Fruit fly (Drosophila melanogaster) whole organism: ENCODE results near the gene CG32640.

Source experiments
- CG8478 ChIP-seq: fragments of >200 bp; optimal IDR thresholded peaks from 2 replicates; lab custom pipeline; 2018; ENCODE audit warnings: inconsistent platforms
- Dll ChIP-seq: fragments of >200 bp; optimal IDR thresholded peaks from 2 replicates; lab custom pipeline; 2017
- EcR ChIP-seq, 2 experiments: fragments of >200 bp; optimal IDR thresholded peaks; 2 replicates each; lab custom pipeline; 2017; ENCODE audit warnings: missing biosample characterization in 2 of 2, missing genetic modification characterization in 2 of 2, missing genetic modification reagents in 2 of 2
- pan ChIP-seq: fragments of >200 bp; optimal IDR thresholded peaks from 2 replicates; lab custom pipeline; 2017
- psq ChIP-seq: fragments of >200 bp; optimal IDR thresholded peaks from 2 replicates; lab custom pipeline; 2017
- usp ChIP-seq: fragments of >200 bp; optimal IDR thresholded peaks from 2 replicates; lab custom pipeline; 2017; ENCODE audit warnings: missing biosample characterization, missing genetic modification characterization, mixed read lengths

CG32640 gene

DNA sequence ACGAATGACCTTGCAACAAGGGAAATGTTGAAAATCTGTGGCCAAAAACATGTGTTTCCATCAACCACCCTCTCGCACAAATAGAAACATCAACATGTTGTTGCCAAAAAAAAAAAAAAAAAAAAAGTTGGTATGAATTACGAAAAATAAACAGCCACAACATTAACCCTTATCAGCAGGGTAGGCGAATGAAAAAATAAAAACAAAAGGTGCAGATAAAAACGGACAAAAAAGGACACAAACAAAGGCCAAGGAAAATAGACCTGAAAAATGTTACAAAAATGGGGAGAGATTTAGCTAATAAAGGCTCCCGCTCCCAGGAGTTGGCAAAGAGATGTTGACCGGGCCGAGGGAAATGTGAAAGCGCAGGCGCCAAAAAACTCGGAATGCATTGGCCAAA lies 31.6 kb downstream of the CG32640 start:
- TF ChIP-seq usp (no peak), pan (lab: Kevin White, UChicago) (no peak)

DNA sequence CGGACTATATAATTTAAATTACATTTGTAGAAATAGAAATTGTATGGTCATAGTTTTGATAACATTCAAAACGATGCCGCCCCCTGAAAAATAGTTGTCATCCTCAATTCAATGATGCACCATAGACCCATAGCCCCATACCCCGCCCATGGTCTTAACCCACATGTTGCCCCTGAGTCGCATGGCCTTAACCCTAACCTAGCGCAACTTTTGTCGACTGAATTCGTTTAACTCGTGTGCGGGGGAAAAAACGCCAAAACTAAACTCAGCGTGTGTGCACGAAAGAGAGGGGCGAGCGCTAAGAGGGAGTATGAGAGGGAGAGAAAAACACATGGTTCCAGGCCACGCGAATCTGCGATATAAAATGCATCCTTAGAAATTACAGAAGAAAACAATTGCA lies 32.6 kb downstream of the CG32640 start:
- TF ChIP-seq EcR (GFP tag; optimal IDR thresholded peaks at IDR 0.05; lab: Kevin White, UChicago): no peak
- TF ChIP-seq CG8478 (lab: Kevin White, UChicago): no peak
- no peak for TF ChIP-seq pan (lab: Kevin White, UChicago)
- TF ChIP-seq Dll: no peak
- TF ChIP-seq psq: no peak
- TF ChIP-seq usp: no peak

DNA sequence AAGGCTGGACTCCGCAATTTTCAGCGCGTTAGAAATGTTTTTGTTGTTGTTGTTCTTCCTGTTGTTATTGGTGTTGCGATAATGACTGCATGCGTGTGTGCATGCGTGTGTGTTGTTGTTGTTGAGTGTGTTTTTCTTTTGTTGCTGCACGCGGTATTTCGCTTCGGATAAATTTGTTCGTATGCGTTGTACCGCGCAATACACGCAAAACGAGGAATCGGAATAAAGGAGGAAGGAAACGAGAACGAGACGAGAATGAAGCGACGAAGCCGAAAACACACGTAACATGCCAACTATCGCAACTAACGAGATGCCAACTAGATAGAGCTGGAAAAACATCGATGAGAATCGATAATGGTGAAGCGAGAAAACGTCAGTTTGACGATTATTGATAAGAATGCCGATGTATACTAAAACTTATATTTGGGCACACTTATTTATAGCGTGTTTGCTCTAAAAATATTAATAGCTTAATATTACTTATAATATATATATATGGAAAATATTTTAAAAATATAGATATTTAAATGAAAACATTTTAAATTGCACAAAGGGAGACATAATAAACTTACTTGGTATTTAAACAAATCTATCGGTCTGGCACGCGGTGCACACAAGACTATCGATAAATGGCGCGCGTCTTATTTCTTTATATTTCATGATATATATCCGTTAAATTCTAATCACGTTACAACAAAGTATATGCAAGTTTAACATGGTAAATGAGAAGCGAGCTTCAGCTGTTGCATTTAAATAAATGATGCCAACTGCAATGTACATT lies 33.7 kb downstream of the CG32640 start, which contains the start of gene sno:
TSS of gene sno (minus strand) at position 318 of the 781 bp plus-strand sequence.
- no peak for TF ChIP-seq pan (lab: Kevin White, UChicago)
- TF ChIP-seq Dll: no peak
- no peak for TF ChIP-seq usp
- TF ChIP-seq psq: no peak
- TF ChIP-seq EcR (GFP tag; optimal IDR thresholded peaks at IDR 0.05; lab: Kevin White, UChicago): no peak
- TF ChIP-seq CG8478 (lab: Kevin White, UChicago): no peak

DNA sequence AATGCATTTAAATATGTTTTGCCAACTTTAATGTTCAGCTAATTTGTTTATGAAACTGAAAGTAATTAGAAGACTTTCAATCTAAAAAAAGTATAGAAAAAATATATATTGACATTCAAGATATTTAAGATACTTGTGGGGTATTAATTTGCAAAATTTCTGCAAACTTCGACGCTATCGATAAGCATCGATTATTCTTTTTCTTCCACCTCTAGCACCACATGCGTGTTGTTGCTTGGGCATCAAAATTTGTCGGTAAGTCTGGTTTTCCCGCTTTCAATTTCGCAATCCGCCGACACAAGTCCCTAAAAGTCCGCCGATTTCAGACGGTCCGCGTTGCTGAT lies 34.3 kb downstream of the CG32640 start, which contains the start of gene REG:
TSS of gene REG (plus strand) at position 188 of the 344 bp plus-strand sequence.
- TF ChIP-seq Dll (no peak), psq (no peak), usp (no peak), EcR (GFP tag; optimal IDR thresholded peaks at IDR 0.05; lab: Kevin White, UChicago) (no peak), CG8478 (lab: Kevin White, UChicago) (no peak), pan (lab: Kevin White, UChicago) (no peak)

DNA sequence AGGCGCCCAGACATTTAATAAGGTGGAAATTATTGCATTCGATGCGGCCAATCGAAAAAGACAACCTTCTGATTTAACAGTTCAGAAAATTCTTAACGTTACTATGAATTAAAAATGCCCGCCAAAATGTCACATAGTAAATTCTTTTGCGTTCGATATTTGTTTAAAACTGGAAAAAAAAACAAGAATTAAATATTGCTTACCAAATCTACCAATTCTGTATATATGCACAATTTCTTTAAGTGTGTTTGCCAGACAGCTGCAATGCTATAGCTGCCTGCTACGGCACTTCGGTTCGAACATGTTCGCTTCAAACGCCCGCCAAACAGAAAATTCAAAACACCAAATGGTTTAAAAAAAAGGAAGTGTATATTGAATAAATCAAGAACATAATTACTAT lies 36.3 kb downstream of the CG32640 start:
- TF ChIP-seq usp (no peak), psq (no peak), Dll (no peak), CG8478 (lab: Kevin White, UChicago) (no peak), pan (lab: Kevin White, UChicago) (no peak), EcR (GFP tag; optimal IDR thresholded peaks at IDR 0.05; lab: Kevin White, UChicago) (no peak)

DNA sequence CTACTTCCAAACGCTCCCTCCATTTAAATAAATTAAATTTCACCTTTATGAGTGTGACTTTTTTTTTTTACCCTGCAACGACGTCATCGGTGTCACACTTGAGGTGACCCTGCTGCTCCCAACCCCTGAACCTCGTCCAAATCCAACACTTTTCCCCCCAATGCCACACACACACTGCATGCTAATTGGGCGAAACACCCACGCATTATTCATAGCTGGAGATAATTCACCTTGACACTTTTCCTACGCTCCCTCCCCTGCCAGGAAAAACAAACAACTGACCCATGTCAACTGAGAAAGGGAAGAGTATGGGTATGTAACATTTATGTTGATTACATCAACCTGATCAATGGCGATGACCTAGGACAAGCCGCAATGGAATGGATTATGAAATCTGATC lies 41.5 kb downstream of the CG32640 start:
- TF ChIP-seq CG8478 (lab: Kevin White, UChicago) (no peak), Dll (no peak), EcR (GFP tag; optimal IDR thresholded peaks at IDR 0.05; lab: Kevin White, UChicago) (no peak), usp (no peak), psq (no peak), pan (lab: Kevin White, UChicago) (no peak)

DNA sequence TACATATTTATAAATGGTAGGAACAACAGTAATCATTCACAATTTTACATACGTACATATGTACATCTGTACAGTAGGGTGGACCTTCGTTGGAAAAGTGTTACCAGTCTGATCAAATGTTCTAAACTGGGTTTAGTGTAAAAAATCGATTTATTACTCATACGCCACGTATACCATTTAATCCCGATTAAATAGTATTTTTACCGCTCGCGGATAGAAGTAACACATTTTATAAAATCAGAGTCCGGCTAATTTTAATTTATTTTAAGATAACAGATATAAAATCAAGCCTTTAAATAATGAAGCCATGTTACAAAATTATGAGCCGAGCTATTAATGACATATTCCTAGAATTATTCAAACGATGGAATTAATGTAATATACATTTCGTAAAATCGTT lies 42.6 kb downstream of the CG32640 start:
- TF ChIP-seq usp (no peak), psq (no peak), CG8478 (lab: Kevin White, UChicago) (no peak), Dll (no peak), pan (lab: Kevin White, UChicago) (no peak), EcR (GFP tag; optimal IDR thresholded peaks at IDR 0.05; lab: Kevin White, UChicago) (no peak)

DNA sequence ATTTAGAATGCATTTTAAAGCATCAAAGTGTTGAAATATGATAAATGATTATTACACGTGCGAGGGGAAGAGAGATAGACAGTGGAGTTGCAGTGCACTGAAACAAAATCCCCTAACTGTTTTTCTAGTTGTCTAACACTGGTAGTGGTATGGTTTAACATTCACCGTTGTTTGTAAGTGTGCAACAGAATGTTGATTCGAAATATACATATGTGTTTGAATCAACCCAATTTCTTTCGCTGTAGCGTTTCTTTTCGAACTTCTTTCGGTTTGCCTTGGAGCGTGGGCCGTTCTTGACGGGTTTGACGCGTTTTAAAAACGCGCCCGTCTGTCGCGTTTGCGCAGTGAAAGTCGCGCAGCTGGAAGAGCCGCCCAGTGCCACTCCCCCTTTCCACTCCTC lies 43.5 kb downstream of the CG32640 start:
- TF ChIP-seq EcR (GFP tag; optimal IDR thresholded peaks at IDR 0.05; lab: Kevin White, UChicago): no peak
- no peak for TF ChIP-seq usp
- no peak for TF ChIP-seq CG8478 (lab: Kevin White, UChicago)
- no peak for TF ChIP-seq pan (lab: Kevin White, UChicago)
- TF ChIP-seq Dll: no peak
- TF ChIP-seq psq: no peak

DNA sequence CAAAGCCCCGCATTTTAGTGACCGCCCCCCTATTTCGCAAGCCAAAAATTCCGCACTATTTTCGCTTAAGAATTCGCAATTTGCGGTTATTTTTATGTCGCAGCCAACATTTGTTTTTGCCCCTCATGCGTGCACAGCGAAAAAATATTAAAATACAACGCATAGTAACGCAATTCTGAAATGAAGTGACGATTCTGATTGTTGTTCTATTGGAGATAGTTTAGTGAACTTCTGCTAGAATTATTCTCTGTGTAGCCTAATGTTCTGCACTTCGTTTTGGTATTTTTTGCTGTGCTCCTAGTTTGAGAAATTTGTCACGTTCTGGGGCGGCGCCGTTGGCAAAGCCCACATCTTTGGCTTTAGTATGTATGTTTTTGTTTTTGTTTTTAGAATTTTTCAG lies 44.0 kb downstream of the CG32640 start:
- TF ChIP-seq usp (no peak), psq (no peak), pan (lab: Kevin White, UChicago) (no peak), CG8478 (lab: Kevin White, UChicago) (no peak), EcR (GFP tag; optimal IDR thresholded peaks at IDR 0.05; lab: Kevin White, UChicago) (no peak), Dll (no peak)

DNA sequence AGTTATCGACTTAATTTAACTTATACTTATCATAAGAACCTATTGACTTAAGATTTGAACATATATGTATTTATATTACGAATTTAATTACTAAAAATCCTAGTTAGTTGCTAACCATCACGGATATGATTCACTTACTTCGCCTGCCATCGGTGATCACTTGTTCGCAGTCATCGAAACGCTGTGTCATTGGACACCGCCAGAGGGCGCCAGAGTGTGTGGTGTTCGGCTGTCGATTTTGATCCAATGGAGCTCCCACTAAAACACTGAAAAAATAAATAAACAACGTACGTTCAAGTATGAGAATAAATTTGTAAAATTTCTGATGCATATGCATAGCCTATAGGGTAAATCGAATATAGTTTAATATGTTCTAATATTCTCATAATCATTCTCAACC lies 47.0 kb downstream of the CG32640 start:
- TF ChIP-seq psq: no peak

DNA sequence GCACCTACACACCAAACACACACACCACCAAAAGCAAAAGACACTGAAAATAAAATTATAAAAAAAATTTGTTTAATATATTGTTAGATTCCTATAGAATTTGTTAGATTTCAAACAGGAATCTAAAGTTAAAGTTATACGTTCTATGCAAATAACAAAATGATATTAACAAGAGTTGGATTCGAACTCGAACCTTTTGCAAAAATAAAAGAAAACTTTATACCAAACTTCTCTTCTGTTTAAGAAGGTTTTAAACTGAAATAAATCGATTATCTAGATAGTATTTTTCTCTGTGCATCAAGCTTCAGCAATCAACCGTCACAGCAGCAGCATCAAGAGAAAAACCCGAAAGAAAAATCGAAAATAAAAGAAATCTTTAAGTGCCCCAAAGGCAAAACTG lies 48.7 kb downstream of the CG32640 start:
- TF ChIP-seq Dll (no peak), pan (lab: Kevin White, UChicago) (no peak), psq (no peak), CG8478 (lab: Kevin White, UChicago) (no peak), EcR (GFP tag; optimal IDR thresholded peaks at IDR 0.05; lab: Kevin White, UChicago) (no peak), usp (no peak)

DNA sequence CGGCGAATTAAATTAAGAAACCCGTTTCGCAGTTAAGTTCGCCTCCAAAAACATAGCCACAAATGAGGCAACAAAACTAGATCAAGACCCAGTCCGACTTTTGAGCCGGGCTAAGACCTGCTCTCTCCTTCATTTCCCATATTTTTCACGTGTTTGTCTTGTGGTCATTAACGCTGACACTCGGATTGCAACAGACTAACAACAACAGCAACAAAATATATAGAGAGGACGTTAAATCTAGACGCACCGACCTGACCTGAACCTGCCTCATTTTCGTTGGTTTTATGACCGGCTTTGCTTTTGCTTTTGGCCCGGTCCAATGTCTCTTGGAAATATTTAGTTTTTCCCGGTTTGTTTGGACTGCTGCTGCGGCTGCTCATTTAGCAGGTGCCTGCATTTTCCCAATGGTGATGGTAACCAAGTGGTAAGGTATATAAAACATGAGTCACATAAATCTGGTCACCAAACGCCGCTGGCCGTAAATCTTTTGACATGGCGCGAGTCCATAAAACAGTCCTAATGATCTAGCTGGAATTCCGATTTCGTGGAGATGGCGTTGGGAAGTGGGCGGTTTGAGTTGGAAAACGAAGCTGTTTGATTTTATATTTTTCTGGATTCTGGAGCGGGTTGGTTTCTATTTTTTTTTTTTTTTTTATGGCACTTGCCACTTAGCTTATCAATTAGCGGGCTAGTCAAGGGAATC lies 49.9 kb downstream of the CG32640 start:
- TF ChIP-seq psq: no peak
- no peak for TF ChIP-seq pan (lab: Kevin White, UChicago)
- TF ChIP-seq EcR (GFP tag; optimal IDR thresholded peaks at IDR 0.05; lab: Kevin White, UChicago): no peak
- no peak for TF ChIP-seq CG8478 (lab: Kevin White, UChicago)
- TF ChIP-seq Dll: no peak
